Worm (Caenorhabditis elegans): Measurements from ENCODE around the gene Y105C5A.12.
"Not testable (repeated sequence)": the region's sequence is repeated elsewhere in the genome, so short reads cannot be mapped to it uniquely, and the experiment has no call there.

- not testable (repeated sequence) for TF ChIP-seq ham-2 (GFP tag; optimal IDR thresholded peaks at IDR 0.05); tbx-8 (GFP tag; optimal IDR thresholded peaks at IDR 0.05); mab-5 (tag; optimal IDR thresholded peaks at IDR 0.05)
Measured at ce11 chrIV:15641699-15642098, at the start of gene Y105C5A.12.
